Worm (Caenorhabditis elegans) whole organism, L4 larva: ENCODE results near the gene npa-1.
A peak's percentile ranks its signal among the peaks of the same experiment; 100 is the strongest.

Experiments used
- F10B5.3 ChIP-seq: sonication (generic microtip); optimal IDR thresholded peaks from 2 replicates; lab custom pipeline; 2016; ENCODE audit warnings: mild to moderate bottlenecking, missing genetic modification characterization, missing compliant biosample characterization
- F26F4.8 ChIP-seq: fragments of 200-800 bp; sonication (Bioruptor generic); conservative IDR thresholded peaks from 2 replicates; pipeline ENCODE4 v1.3.6; 2022; ENCODE audit warnings: missing genetic modification characterization, missing compliant biosample characterization
- R02D3.7 ChIP-seq: fragments of 150-350 bp; sonication (generic microtip); optimal IDR thresholded peaks from 3 replicates; lab custom pipeline; 2014; ENCODE audit warnings: missing biosample characterization, missing genetic modification characterization
- T26A8.4 ChIP-seq: fragments of 200-800 bp; sonication (Bioruptor generic); IDR thresholded peaks from 2 replicates; pipeline ENCODE4 v1.3.6; 2022; ENCODE audit warnings: missing genetic modification characterization, missing compliant biosample characterization
- Y105C5A.15 ChIP-seq: fragments of 200-800 bp; sonication (Bioruptor generic); IDR thresholded peaks from 2 replicates; pipeline ENCODE4 v1.3.6; 2022; ENCODE audit warnings: missing genetic modification characterization, missing compliant biosample characterization
- Y48G9A.11 ChIP-seq: fragments of 200-800 bp; sonication (Bioruptor generic); IDR thresholded peaks from 2 replicates; pipeline ENCODE4 v1.3.6; 2022; ENCODE audit warnings: missing genetic modification reagents, missing genetic modification characterization, missing compliant biosample characterization
- Y5F2A.4 ChIP-seq: fragments of 200-800 bp; sonication (Bioruptor generic); optimal IDR thresholded peaks from 2 replicates; lab custom pipeline; 2018; ENCODE audit warnings: mild to moderate bottlenecking, missing genetic modification characterization, missing compliant biosample characterization
- aha-1 ChIP-seq: fragments of 150-350 bp; peaks from one replicate; lab custom pipeline; 2014; ENCODE audit warnings: missing biosample characterization, missing genetic modification characterization
- ceh-28 ChIP-seq: fragments of 150-350 bp; optimal IDR thresholded peaks from 2 replicates; lab custom pipeline; 2014; ENCODE audit warnings: missing biosample characterization, missing genetic modification reagents, missing genetic modification characterization
- ceh-44 ChIP-seq: fragments of 200-800 bp; sonication (Bioruptor generic); IDR thresholded peaks from 2 replicates; pipeline ENCODE4 v1.3.6; 2022; ENCODE audit warnings: missing genetic modification reagents, missing genetic modification characterization, missing compliant biosample characterization
- ceh-82 ChIP-seq: sonication (generic microtip); optimal IDR thresholded peaks from 2 replicates; lab custom pipeline; 2017; ENCODE audit warnings: missing biosample characterization, missing genetic modification characterization
- ces-1 ChIP-seq: fragments of 150-350 bp; sonication (generic microtip); optimal IDR thresholded peaks from 4 replicates; lab custom pipeline; 2014; ENCODE audit warnings: missing biosample characterization, missing genetic modification reagents, missing genetic modification characterization
- cey-2 ChIP-seq: sonication (generic microtip); optimal IDR thresholded peaks from 3 replicates; lab custom pipeline; 2017; ENCODE audit warnings: missing genetic modification characterization, mild to moderate bottlenecking, missing compliant biosample characterization, antibody characterized with exemption, borderline replicate concordance; ENCODE audit not compliant: insufficient read depth
- ctbp-1 ChIP-seq: fragments of 200-800 bp; sonication (Bioruptor generic); IDR thresholded peaks from 2 replicates; pipeline ENCODE4 v1.3.6; 2022; ENCODE audit warnings: missing genetic modification reagents, missing genetic modification characterization, missing compliant biosample characterization
- daf-12 ChIP-seq: fragments of 150-350 bp; optimal IDR thresholded peaks from 2 replicates; lab custom pipeline; 2014; ENCODE audit warnings: missing biosample characterization, missing genetic modification reagents, missing genetic modification characterization
- daf-19 ChIP-seq: fragments of 200-800 bp; sonication (Bioruptor generic); conservative IDR thresholded peaks from 2 replicates; pipeline ENCODE4 v1.3.6; 2022; ENCODE audit warnings: missing genetic modification characterization, missing compliant biosample characterization
- dmd-6 ChIP-seq: fragments of 200-800 bp; sonication (Bioruptor generic); IDR thresholded peaks from 2 replicates; pipeline ENCODE4 v1.3.6; 2022; ENCODE audit warnings: missing genetic modification reagents, missing genetic modification characterization, missing compliant biosample characterization
- dpl-1 ChIP-seq: fragments of 150-350 bp; optimal IDR thresholded peaks from 2 replicates; lab custom pipeline; 2014; ENCODE audit warnings: missing biosample characterization, missing genetic modification reagents, missing genetic modification characterization
- duxl-1 ChIP-seq: sonication (generic microtip); optimal IDR thresholded peaks from 2 replicates; lab custom pipeline; 2016; ENCODE audit warnings: mild to moderate bottlenecking, missing genetic modification characterization, moderate library complexity, missing compliant biosample characterization; ENCODE audit not compliant: poor library complexity
- fkh-10 ChIP-seq: fragments of 150-350 bp; optimal IDR thresholded peaks from 2 replicates; lab custom pipeline; 2014; ENCODE audit warnings: missing biosample characterization, missing genetic modification reagents, missing genetic modification characterization
- hmg-1.1 ChIP-seq: fragments of 200-800 bp; sonication (Bioruptor generic); IDR thresholded peaks from 2 replicates; pipeline ENCODE4 v1.3.6; 2022; ENCODE audit warnings: missing genetic modification reagents, missing genetic modification characterization, missing compliant biosample characterization
- jun-1 ChIP-seq: fragments of 150-350 bp; optimal IDR thresholded peaks from 2 replicates; lab custom pipeline; 2014; ENCODE audit warnings: missing biosample characterization, missing genetic modification reagents, missing genetic modification characterization
- lim-7 ChIP-seq: fragments of 200-800 bp; sonication (Bioruptor generic); IDR thresholded peaks from 2 replicates; pipeline ENCODE4 v1.3.6; 2022; ENCODE audit warnings: missing genetic modification characterization, missing compliant biosample characterization
- lin-1 ChIP-seq: fragments of 200-800 bp; sonication (Bioruptor generic); IDR thresholded peaks from 2 replicates; pipeline ENCODE4 v1.3.6; 2022; ENCODE audit warnings: missing genetic modification reagents, missing genetic modification characterization, missing compliant biosample characterization
- lin-15B ChIP-seq: fragments of 150-350 bp; sonication (generic microtip); optimal IDR thresholded peaks from 3 replicates; lab custom pipeline; 2014; ENCODE audit warnings: missing biosample characterization, missing genetic modification characterization
- lin-29 ChIP-seq: fragments of 200-800 bp; sonication (Bioruptor generic); IDR thresholded peaks from 2 replicates; pipeline ENCODE4 v1.3.6; 2022; ENCODE audit warnings: missing genetic modification reagents, missing genetic modification characterization, missing compliant biosample characterization
- lin-38 ChIP-seq: fragments of 200-800 bp; sonication (Bioruptor generic); IDR thresholded peaks from 2 replicates; pipeline ENCODE4 v1.3.6; 2022; ENCODE audit warnings: missing genetic modification reagents, missing genetic modification characterization, missing compliant biosample characterization
- lir-3 ChIP-seq: sonication (generic microtip); optimal IDR thresholded peaks from 2 replicates; lab custom pipeline; 2016; ENCODE audit warnings: mild to moderate bottlenecking, missing genetic modification characterization, missing compliant biosample characterization
- lsy-2 ChIP-seq, 2 experiments: fragments of 150-350 bp in 1 of 2; sonication (generic microtip) in 1 of 2; optimal IDR thresholded peaks; 2 replicates each; lab custom pipeline; 2014 to 2017; ENCODE audit warnings: missing biosample characterization in 2 of 2, missing genetic modification characterization in 2 of 2
- madf-5 ChIP-seq, 2 experiments: fragments of 200-800 bp; sonication (Bioruptor generic); IDR thresholded peaks; 2 replicates each; pipeline ENCODE4 v1.3.6; 2022; ENCODE audit warnings: missing compliant biosample characterization in 2 of 2, missing genetic modification characterization in 2 of 2
- mdl-1 ChIP-seq, 2 experiments: fragments of 150-350 bp in 1 of 2; sonication (generic microtip) in 1 of 2; optimal IDR thresholded peaks; 2 replicates each; lab custom pipeline; 2014 to 2017; ENCODE audit warnings: missing biosample characterization in 2 of 2, missing genetic modification characterization in 2 of 2
- mes-2 ChIP-seq: sonication (generic microtip); optimal IDR thresholded peaks from 2 replicates; lab custom pipeline; 2016; ENCODE audit warnings: missing genotype, mild to moderate bottlenecking, missing genetic modification characterization, missing compliant biosample characterization; ENCODE audit not compliant: poor library complexity, severe bottlenecking
- mxl-2 ChIP-seq: fragments of 200-800 bp; sonication (Bioruptor generic); conservative IDR thresholded peaks from 2 replicates; pipeline ENCODE4 v1.3.6; 2022; ENCODE audit warnings: missing genetic modification reagents, missing genetic modification characterization, missing compliant biosample characterization
- nhr-10 ChIP-seq: fragments of 150-350 bp; optimal IDR thresholded peaks from 2 replicates; lab custom pipeline; 2014; ENCODE audit warnings: missing biosample characterization, missing genetic modification characterization
- nhr-25 ChIP-seq: sonication (generic microtip); optimal IDR thresholded peaks from 2 replicates; lab custom pipeline; 2017; ENCODE audit warnings: missing genetic modification characterization, mild to moderate bottlenecking, missing compliant biosample characterization, antibody characterized with exemption, moderate library complexity, borderline replicate concordance; ENCODE audit not compliant: insufficient read depth
- nhr-28 ChIP-seq: fragments of 150-350 bp; optimal IDR thresholded peaks from 2 replicates; lab custom pipeline; 2014; ENCODE audit warnings: missing biosample characterization, missing genetic modification characterization
- nhr-76 ChIP-seq: fragments of 150-350 bp; optimal IDR thresholded peaks from 2 replicates; lab custom pipeline; 2014; ENCODE audit warnings: missing biosample characterization, missing genetic modification characterization
- pha-4 ChIP-seq, 2 experiments: fragments of 150-350 bp in 1 of 2; fragments of 200-800 bp in 1 of 2; sonication (Bioruptor generic) in 1 of 2; IDR thresholded peaks in 1 of 2; optimal IDR thresholded peaks in 1 of 2; 2 replicates each; pipeline versions ENCODE4 v1.3.6 to Lab custom; 2014 to 2022; ENCODE audit warnings: missing genetic modification characterization in 2 of 2, missing genetic modification reagents in 2 of 2, missing biosample characterization in 1 of 2, missing compliant biosample characterization in 1 of 2
- rbr-2 ChIP-seq: sonication (generic microtip); optimal IDR thresholded peaks from 2 replicates; lab custom pipeline; 2016; ENCODE audit warnings: missing genotype, missing genetic modification characterization, missing compliant biosample characterization
- sdz-12 ChIP-seq: fragments of 200-800 bp; sonication (Bioruptor generic); optimal IDR thresholded peaks from 2 replicates; lab custom pipeline; 2018; ENCODE audit warnings: mild to moderate bottlenecking, missing genetic modification characterization, missing compliant biosample characterization
- snpc-1.2 ChIP-seq: fragments of 200-800 bp; sonication (Bioruptor generic); IDR thresholded peaks from 2 replicates; pipeline ENCODE4 v1.3.6; 2022; ENCODE audit warnings: missing genetic modification reagents, missing genetic modification characterization, missing compliant biosample characterization
- spr-3 ChIP-seq: fragments of 200-800 bp; sonication (Bioruptor generic); optimal IDR thresholded peaks from 2 replicates; lab custom pipeline; 2018; ENCODE audit warnings: mild to moderate bottlenecking, missing genetic modification characterization, missing compliant biosample characterization
- unc-130 ChIP-seq: sonication (generic microtip); optimal IDR thresholded peaks from 2 replicates; lab custom pipeline; 2016; ENCODE audit warnings: missing genetic modification reagents, missing genetic modification characterization, missing compliant biosample characterization
- unc-62 ChIP-seq, 3 experiments: fragments of 150-350 bp in 1 of 3; sonication (generic microtip); optimal IDR thresholded peaks in 2 of 3; peaks in 1 of 3; 1 replicate in 1 of 3; 2 replicates in 2 of 3; lab custom pipeline; 2014 to 2017; ENCODE audit warnings: missing biosample characterization in 3 of 3, missing genetic modification characterization in 3 of 3, missing genetic modification reagents in 3 of 3, missing genotype in 1 of 3
- ztf-11 ChIP-seq: fragments of 150-350 bp; optimal IDR thresholded peaks from 2 replicates; lab custom pipeline; 2014; ENCODE audit warnings: missing biosample characterization, missing genetic modification characterization

The npa-1 gene

ce11 chrV:7054598-7054997, 21.0 kb upstream of the npa-1 start, which contains the start of gene spig-8:
Gene spig-8, plus strand, starts transcription at chrV:7054898.
- TF ChIP-seq nhr-10 (tag; lab: Kevin White, UChicago) (no peak), mxl-2 (no peak), nhr-25 (no peak), lin-15B (tag; lab: Kevin White, UChicago) (no peak), Y48G9A.11 (GFP tag; lab: Robert Waterston, UW) (no peak), cey-2 (tag; lab: Kevin White, UChicago) (no peak), lir-3 (no peak), R02D3.7 (no peak), dmd-6 (GFP tag; lab: Robert Waterston, UW) (no peak), lin-29 (no peak), lin-1 (GFP tag; lab: Robert Waterston, UW) (no peak), duxl-1 (tag; lab: Kevin White, UChicago) (no peak), ceh-44 (GFP tag; lab: Robert Waterston, UW) (no peak), Y5F2A.4 (no peak), aha-1 (tag; lab: Kevin White, UChicago) (no peak), ces-1 (GFP tag; lab: Kevin White, UChicago) (no peak), nhr-28 (tag; lab: Kevin White, UChicago) (no peak), T26A8.4 (GFP tag; lab: Robert Waterston, UW) (no peak)

- peak; percentile 21 for TF ChIP-seq aha-1 (tag; lab: Kevin White, UChicago)
Observed at ce11 chrV:7057795-7058194, 17.8 kb upstream of the npa-1 start, which contains the start of gene Y57E12AL.2. Gene Y57E12AL.2, plus strand, starts transcription at chrV:7058095.

ce11 chrV:7059350-7059749, 16.2 kb upstream of the npa-1 start, which contains the start of gene mdt-6:
Gene mdt-6, minus strand, starts transcription at chrV:7059624.
- no peak for TF ChIP-seq daf-19
- no peak for TF ChIP-seq fkh-10
- no peak for TF ChIP-seq ceh-82 (tag; lab: Kevin White, UChicago)
- no peak for TF ChIP-seq ceh-44 (GFP tag; lab: Robert Waterston, UW)
- peak; percentile 53 for TF ChIP-seq T26A8.4 (GFP tag; lab: Robert Waterston, UW)
- TF ChIP-seq mxl-2 = no peak
- no peak for TF ChIP-seq lim-7
- TF ChIP-seq pha-4 (GFP tag; IDR thresholded peaks at IDR 0.05; lab: Robert Waterston, UW) = no peak
- TF ChIP-seq pha-4 (tag; optimal IDR thresholded peaks at IDR 0.05; lab: Kevin White, UChicago) = no peak
- no peak for TF ChIP-seq daf-12 (tag; lab: Kevin White, UChicago)
- no peak for TF ChIP-seq F10B5.3 (tag; lab: Kevin White, UChicago)
- TF ChIP-seq madf-5 (GFP tag; IDR thresholded peaks at IDR 0.05; lab: Robert Waterston, UW) = no peak
- TF ChIP-seq rbr-2 (tag; lab: Kevin White, UChicago) = no peak
- TF ChIP-seq F26F4.8 (GFP tag; lab: Robert Waterston, UW) = no peak
- TF ChIP-seq mdl-1 (tag; optimal IDR thresholded peaks at IDR 0.05; lab: Kevin White, UChicago) = no peak
- TF ChIP-seq aha-1 (tag; lab: Kevin White, UChicago) = peak; percentile 84
- peak in 1 of 2 experiments; percentile 88 for TF ChIP-seq unc-62 (GFP tag; optimal IDR thresholded peaks at IDR 0.05 in 1 of 2; lab: Kevin White, UChicago)
- no peak for TF ChIP-seq unc-62 (tag; optimal IDR thresholded peaks at IDR 0.05; lab: Kevin White, UChicago)
- TF ChIP-seq unc-130 (GFP tag; lab: Kevin White, UChicago) = no peak
- TF ChIP-seq ctbp-1 (GFP tag; lab: Robert Waterston, UW) = 0 out of 2 replicates have a peak, but pooled peaks have one; percentile 11
- TF ChIP-seq snpc-1.2 = 0 out of 2 replicates have a peak, but pooled peaks have one; percentile 26

ce11 chrV:7060396-7060795, 15.2 kb upstream of the npa-1 start, which contains the start of the genes Y57E12AL.6 and Y57E12AL.1:
Gene Y57E12AL.6, minus strand, starts transcription at chrV:7060470.
Gene Y57E12AL.1, plus strand, starts transcription at chrV:7060530.
- TF ChIP-seq T26A8.4 (GFP tag; lab: Robert Waterston, UW) (peak; percentile 64), ztf-11 (tag; lab: Kevin White, UChicago) (no peak), fkh-10 (peak; percentile 43), hmg-1.1 (GFP tag; lab: Robert Waterston, UW) (peak; percentile 58), spr-3 (GFP tag; lab: Kevin White, UChicago) (no peak), dpl-1 (GFP tag; lab: Kevin White, UChicago) (peak; percentile 85), nhr-28 (tag; lab: Kevin White, UChicago) (peak; percentile 92), mes-2 (tag; lab: Kevin White, UChicago) (peak; percentile 88), ceh-28 (tag; lab: Kevin White, UChicago) (peak; percentile 79), lsy-2 (tag; optimal IDR thresholded peaks at IDR 0.05; lab: Kevin White, UChicago) (peak; percentile 44 to 90), jun-1 (tag; lab: Kevin White, UChicago) (peak; percentile 18), lin-38 (GFP tag; lab: Robert Waterston, UW) (peak; percentile 79), Y105C5A.15 (GFP tag; lab: Robert Waterston, UW) (no peak), F26F4.8 (GFP tag; lab: Robert Waterston, UW) (no peak), nhr-76 (no peak), sdz-12 (GFP tag; lab: Kevin White, UChicago) (no peak)
